Worm (Caenorhabditis elegans): ENCODE data around the gene kcnl-4.

kcnl-4 gene

ce11 chrV:14530813-14531212 lies at the start of gene kcnl-4:
kcnl-4 (plus strand) TSS chrV:14531113.
- TF ChIP-seq Y55F3AM.14 (GFP tag; optimal IDR thresholded peaks at IDR 0.05) = no peak
- TF ChIP-seq mbf-1 (tag; optimal IDR thresholded peaks at IDR 0.05) = no peak
- no peak for TF ChIP-seq crh-2 (tag; optimal IDR thresholded peaks at IDR 0.05)
- TF ChIP-seq unc-62 (GFP tag; optimal IDR thresholded peaks at IDR 0.05) = no peak
- no peak for TF ChIP-seq F13H6.1 (tag; optimal IDR thresholded peaks at IDR 0.05)
- TF ChIP-seq nhr-6 (tag; optimal IDR thresholded peaks at IDR 0.05) = no peak
- TF ChIP-seq nhr-21 (tag; optimal IDR thresholded peaks at IDR 0.05) = no peak
- no peak for TF ChIP-seq sma-9 (GFP tag; optimal IDR thresholded peaks at IDR 0.05)
- TF ChIP-seq sma-9 (tag; optimal IDR thresholded peaks at IDR 0.05) = no peak
- no peak for TF ChIP-seq nhr-237 (tag; optimal IDR thresholded peaks at IDR 0.05)
- no peak for TF ChIP-seq elt-1 (tag; optimal IDR thresholded peaks at IDR 0.05)
- no peak for TF ChIP-seq ZK546.5 (tag; optimal IDR thresholded peaks at IDR 0.05)
- TF ChIP-seq ceh-16 (tag; optimal IDR thresholded peaks at IDR 0.05) = no peak
- no peak for TF ChIP-seq nhr-11 (tag; optimal IDR thresholded peaks at IDR 0.05)
- TF ChIP-seq lin-11 (tag; optimal IDR thresholded peaks at IDR 0.05) = no peak
- no peak for TF ChIP-seq nhr-77 (tag; optimal IDR thresholded peaks at IDR 0.05)
- no peak for TF ChIP-seq ztf-11 (tag; optimal IDR thresholded peaks at IDR 0.05)
- TF ChIP-seq nhr-12 (tag; optimal IDR thresholded peaks at IDR 0.05) = no peak

- TF ChIP-seq ceh-16 (tag; optimal IDR thresholded peaks at IDR 0.05) (no peak), skn-1 (tag; optimal IDR thresholded peaks at IDR 0.05) (no peak), nhr-12 (tag; optimal IDR thresholded peaks at IDR 0.05) (no peak), R02D3.7 (tag; optimal IDR thresholded peaks at IDR 0.05) (no peak), C34F6.9 (tag; optimal IDR thresholded peaks at IDR 0.05) (no peak), Y55F3AM.14 (GFP tag; optimal IDR thresholded peaks at IDR 0.05) (no peak), aly-2 (tag; optimal IDR thresholded peaks at IDR 0.05) (no peak), nhr-77 (tag; optimal IDR thresholded peaks at IDR 0.05) (no peak), unc-39 (tag; optimal IDR thresholded peaks at IDR 0.05) (no peak), mab-5 (tag; optimal IDR thresholded peaks at IDR 0.05) (no peak), mdl-1 (tag; optimal IDR thresholded peaks at IDR 0.05) (no peak), alr-1 (tag; optimal IDR thresholded peaks at IDR 0.05) (no peak), mbf-1 (tag; optimal IDR thresholded peaks at IDR 0.05) (no peak), sma-3 (GFP tag; optimal IDR thresholded peaks at IDR 0.05) (no peak), unc-62 (GFP tag; optimal IDR thresholded peaks at IDR 0.05) (no peak)
Measured at ce11 chrV:14481401-14481800, 49.5 kb upstream of the kcnl-4 start, which contains the start of gene R02D5.7. R02D5.7 (minus strand) TSS chrV:14481501.

ce11 chrV:14481987-14482386 lies 48.9 kb upstream of the kcnl-4 start, which contains the start of gene R02D5.10:
R02D5.10 (plus strand) TSS chrV:14482287.
- TF ChIP-seq lsy-2 (tag; optimal IDR thresholded peaks at IDR 0.05) (no peak), ztf-4 (tag; optimal IDR thresholded peaks at IDR 0.05) (no peak), aly-2 (tag; optimal IDR thresholded peaks at IDR 0.05) (no peak), sem-4 (tag; optimal IDR thresholded peaks at IDR 0.05) (no peak), elt-3 (tag; optimal IDR thresholded peaks at IDR 0.05) (no peak), nhr-11 (tag; optimal IDR thresholded peaks at IDR 0.05) (no peak), unc-39 (tag; optimal IDR thresholded peaks at IDR 0.05) (no peak), dmd-4 (tag; optimal IDR thresholded peaks at IDR 0.05) (no peak), unc-62 (GFP tag; optimal IDR thresholded peaks at IDR 0.05) (no peak), mab-5 (tag; optimal IDR thresholded peaks at IDR 0.05) (no peak), lin-11 (tag; optimal IDR thresholded peaks at IDR 0.05) (no peak), alr-1 (tag; optimal IDR thresholded peaks at IDR 0.05) (no peak), nhr-6 (tag; optimal IDR thresholded peaks at IDR 0.05) (no peak), ama-1 (optimal IDR thresholded peaks at IDR 0.05) (no peak), egl-27 (tag; optimal IDR thresholded peaks at IDR 0.05) (no peak)

- TF ChIP-seq C34F6.9 (tag; optimal IDR thresholded peaks at IDR 0.05) (no peak), F13H6.1 (tag; optimal IDR thresholded peaks at IDR 0.05) (no peak), mab-5 (tag; optimal IDR thresholded peaks at IDR 0.05) (no peak), dmd-4 (tag; optimal IDR thresholded peaks at IDR 0.05) (no peak), nhr-237 (tag; optimal IDR thresholded peaks at IDR 0.05) (no peak), peb-1 (tag; optimal IDR thresholded peaks at IDR 0.05) (no peak), fos-1 (tag; optimal IDR thresholded peaks at IDR 0.05) (peak; percentile 96), skn-1 (tag; optimal IDR thresholded peaks at IDR 0.05) (peak; percentile 61), lin-11 (tag; optimal IDR thresholded peaks at IDR 0.05) (no peak), ztf-1 (GFP tag; conservative IDR thresholded peaks at IDR 0.05) (no peak)
Measured at ce11 chrV:14482728-14483210, 48.1 kb upstream of the kcnl-4 start, which contains the start of gene R02D5.3. R02D5.3 (plus strand) TSS chrV:14483160.
